Worm (Caenorhabditis elegans) whole organism, L2 larva: ENCODE data around the gene srbc-23.

ENCODE experiments used
- ZK546.5 ChIP-seq: sonication (generic microtip); optimal IDR thresholded peaks from 2 replicates; lab custom pipeline; 2017; ENCODE audit warnings: missing biosample characterization, missing genetic modification characterization
- ama-1 ChIP-seq: fragments of 150-350 bp; optimal IDR thresholded peaks from 2 replicates; lab custom pipeline; 2018; ENCODE audit warnings: inconsistent platforms
- blmp-1 ChIP-seq: sonication (generic microtip); optimal IDR thresholded peaks from 2 replicates; lab custom pipeline; 2017; ENCODE audit warnings: missing genetic modification characterization, mild to moderate bottlenecking, missing compliant biosample characterization, antibody characterized with exemption, moderate library complexity; ENCODE audit not compliant: insufficient read depth
- ceh-16 ChIP-seq: fragments of 150-350 bp; optimal IDR thresholded peaks from 2 replicates; lab custom pipeline; 2014; ENCODE audit warnings: missing biosample characterization, missing genetic modification characterization
- elt-1 ChIP-seq: fragments of 150-350 bp; optimal IDR thresholded peaks from 2 replicates; lab custom pipeline; 2014; ENCODE audit warnings: missing biosample characterization, missing genetic modification characterization
- mdl-1 ChIP-seq, 2 experiments: fragments of 150-350 bp in 1 of 2; sonication (generic microtip) in 1 of 2; optimal IDR thresholded peaks; 2 replicates each; lab custom pipeline; 2017; ENCODE audit warnings: missing biosample characterization in 2 of 2, missing genetic modification characterization in 2 of 2
- nhr-11 ChIP-seq: fragments of 150-350 bp; optimal IDR thresholded peaks from 2 replicates; lab custom pipeline; 2014; ENCODE audit warnings: missing biosample characterization, missing genetic modification characterization
- nhr-12 ChIP-seq: fragments of 150-350 bp; optimal IDR thresholded peaks from 2 replicates; lab custom pipeline; 2014; ENCODE audit warnings: missing biosample characterization, missing genetic modification characterization
- nhr-25 ChIP-seq: fragments of 150-350 bp; sonication (generic microtip); optimal IDR thresholded peaks from 3 replicates; lab custom pipeline; 2014; ENCODE audit warnings: missing biosample characterization, missing genetic modification characterization
- ztf-11 ChIP-seq: sonication (generic microtip); optimal IDR thresholded peaks from 2 replicates; lab custom pipeline; 2017; ENCODE audit warnings: missing biosample characterization, missing genetic modification characterization
- ztf-4 ChIP-seq: fragments of 150-350 bp; optimal IDR thresholded peaks from 2 replicates; lab custom pipeline; 2014; ENCODE audit warnings: missing biosample characterization, missing genetic modification characterization

ce11 chrV:2126554-2126953 is 26.8 kb upstream of the srbc-23 start:
- TF ChIP-seq nhr-11 (tag; lab: Kevin White, UChicago) (no peak), ztf-4 (tag; lab: Kevin White, UChicago) (no peak), elt-1 (tag; lab: Kevin White, UChicago) (no peak), nhr-25 (tag; lab: Kevin White, UChicago) (no peak), ZK546.5 (tag; lab: Kevin White, UChicago) (no peak), mdl-1 (tag; optimal IDR thresholded peaks at IDR 0.05; lab: Kevin White, UChicago) (no peak), ceh-16 (tag; lab: Kevin White, UChicago) (no peak), nhr-12 (tag; lab: Kevin White, UChicago) (no peak), blmp-1 (tag; lab: Kevin White, UChicago) (no peak), ama-1 (no peak), ztf-11 (tag; lab: Kevin White, UChicago) (no peak)
